Worm (Caenorhabditis elegans) whole organism, L4 larva: Measurements from ENCODE around the gene F44F4.9.
"Not testable (repeated sequence)": the region's sequence is repeated elsewhere in the genome, so short reads cannot be mapped to it uniquely, and the experiment has no call there.

Experiments
- F26F4.8 ChIP-seq: fragments of 200-800 bp; sonication (Bioruptor generic); conservative IDR thresholded peaks from 2 replicates; pipeline ENCODE4 v1.3.6; 2022; ENCODE audit warnings: missing genetic modification characterization, missing compliant biosample characterization
- F37D6.2 ChIP-seq: sonication (generic microtip); optimal IDR thresholded peaks from 2 replicates; lab custom pipeline; 2016; ENCODE audit warnings: mild to moderate bottlenecking, missing genetic modification characterization, missing compliant biosample characterization
- T20F7.1 ChIP-seq: fragments of 200-800 bp; sonication (Bioruptor generic); optimal IDR thresholded peaks from 2 replicates; lab custom pipeline; 2018; ENCODE audit warnings: mild to moderate bottlenecking, missing genetic modification characterization, missing compliant biosample characterization
- ZK337.2 ChIP-seq: fragments of 200-800 bp; sonication (Bioruptor generic); IDR thresholded peaks from 2 replicates; pipeline ENCODE4 v1.3.6; 2022; ENCODE audit warnings: missing genetic modification reagents, missing genetic modification characterization, missing compliant biosample characterization
- aha-1 ChIP-seq: fragments of 150-350 bp; peaks from one replicate; lab custom pipeline; 2014; ENCODE audit warnings: missing biosample characterization, missing genetic modification characterization
- aly-2 ChIP-seq: sonication (generic microtip); optimal IDR thresholded peaks from 2 replicates; lab custom pipeline; 2018; ENCODE audit warnings: missing biosample characterization, missing genetic modification characterization
- ceh-28 ChIP-seq: fragments of 150-350 bp; optimal IDR thresholded peaks from 2 replicates; lab custom pipeline; 2014; ENCODE audit warnings: missing biosample characterization, missing genetic modification reagents, missing genetic modification characterization
- ceh-32 ChIP-seq: sonication (generic microtip); optimal IDR thresholded peaks from 2 replicates; lab custom pipeline; 2016; ENCODE audit warnings: mild to moderate bottlenecking, missing genetic modification characterization, missing compliant biosample characterization; ENCODE audit not compliant: poor library complexity
- ceh-44 ChIP-seq: fragments of 200-800 bp; sonication (Bioruptor generic); IDR thresholded peaks from 2 replicates; pipeline ENCODE4 v1.3.6; 2022; ENCODE audit warnings: missing genetic modification reagents, missing genetic modification characterization, missing compliant biosample characterization
- daf-12 ChIP-seq: fragments of 150-350 bp; optimal IDR thresholded peaks from 2 replicates; lab custom pipeline; 2014; ENCODE audit warnings: missing biosample characterization, missing genetic modification reagents, missing genetic modification characterization
- daf-16 ChIP-seq, 3 experiments: sonication (generic microtip); optimal IDR thresholded peaks; 2 replicates each; lab custom pipeline; 2016 to 2017; ENCODE audit warnings: missing genetic modification characterization in 3 of 3, missing genetic modification reagents in 3 of 3, mild to moderate bottlenecking in 2 of 3, missing compliant biosample characterization in 2 of 3, missing biosample characterization in 1 of 3, moderate library complexity in 1 of 3
- daf-19 ChIP-seq: fragments of 200-800 bp; sonication (Bioruptor generic); conservative IDR thresholded peaks from 2 replicates; pipeline ENCODE4 v1.3.6; 2022; ENCODE audit warnings: missing genetic modification characterization, missing compliant biosample characterization
- daf-8 ChIP-seq: fragments of 200-800 bp; sonication (Bioruptor generic); IDR thresholded peaks from 2 replicates; pipeline ENCODE4 v1.3.6; 2022; ENCODE audit warnings: missing genetic modification characterization, missing compliant biosample characterization
- dve-1 ChIP-seq: sonication (generic microtip); optimal IDR thresholded peaks from 2 replicates; lab custom pipeline; 2017; ENCODE audit warnings: antibody characterized with exemption, mild to moderate bottlenecking, missing genetic modification characterization, missing compliant biosample characterization; ENCODE audit not compliant: insufficient read depth
- fkh-10 ChIP-seq: fragments of 150-350 bp; optimal IDR thresholded peaks from 2 replicates; lab custom pipeline; 2014; ENCODE audit warnings: missing biosample characterization, missing genetic modification reagents, missing genetic modification characterization
- fos-1 ChIP-seq: fragments of 150-350 bp; optimal IDR thresholded peaks from 2 replicates; lab custom pipeline; 2014; ENCODE audit warnings: missing biosample characterization, missing genetic modification characterization
- hlh-11 ChIP-seq: fragments of 200-800 bp; sonication (Bioruptor generic); optimal IDR thresholded peaks from 2 replicates; lab custom pipeline; 2018; ENCODE audit warnings: mild to moderate bottlenecking, missing genetic modification characterization, missing compliant biosample characterization
- lim-7 ChIP-seq: fragments of 200-800 bp; sonication (Bioruptor generic); IDR thresholded peaks from 2 replicates; pipeline ENCODE4 v1.3.6; 2022; ENCODE audit warnings: missing genetic modification characterization, missing compliant biosample characterization
- lin-15B ChIP-seq: fragments of 150-350 bp; sonication (generic microtip); optimal IDR thresholded peaks from 3 replicates; lab custom pipeline; 2014; ENCODE audit warnings: missing biosample characterization, missing genetic modification characterization
- lsy-2 ChIP-seq, 2 experiments: fragments of 150-350 bp in 1 of 2; sonication (generic microtip) in 1 of 2; optimal IDR thresholded peaks; 2 replicates each; lab custom pipeline; 2014 to 2017; ENCODE audit warnings: missing biosample characterization in 2 of 2, missing genetic modification characterization in 2 of 2
- madf-5 ChIP-seq, 2 experiments: fragments of 200-800 bp; sonication (Bioruptor generic); IDR thresholded peaks; 2 replicates each; pipeline ENCODE4 v1.3.6; 2022; ENCODE audit warnings: missing compliant biosample characterization in 2 of 2, missing genetic modification characterization in 2 of 2
- madf-9 ChIP-seq: fragments of 200-800 bp; sonication (Bioruptor generic); conservative IDR thresholded peaks from 2 replicates; pipeline ENCODE4 v1.3.6; 2022; ENCODE audit warnings: missing genetic modification reagents, missing genetic modification characterization, missing compliant biosample characterization
- mes-2 ChIP-seq: sonication (generic microtip); optimal IDR thresholded peaks from 2 replicates; lab custom pipeline; 2016; ENCODE audit warnings: missing genotype, mild to moderate bottlenecking, missing genetic modification characterization, missing compliant biosample characterization; ENCODE audit not compliant: poor library complexity, severe bottlenecking
- nhr-237 ChIP-seq: sonication (generic microtip); optimal IDR thresholded peaks from 2 replicates; lab custom pipeline; 2017; ENCODE audit warnings: missing biosample characterization, missing genetic modification characterization
- nhr-76 ChIP-seq: fragments of 150-350 bp; optimal IDR thresholded peaks from 2 replicates; lab custom pipeline; 2014; ENCODE audit warnings: missing biosample characterization, missing genetic modification characterization
- pha-4 ChIP-seq, 2 experiments: fragments of 150-350 bp in 1 of 2; fragments of 200-800 bp in 1 of 2; sonication (Bioruptor generic) in 1 of 2; IDR thresholded peaks in 1 of 2; optimal IDR thresholded peaks in 1 of 2; 2 replicates each; pipeline versions ENCODE4 v1.3.6 to Lab custom; 2014 to 2022; ENCODE audit warnings: missing genetic modification characterization in 2 of 2, missing genetic modification reagents in 2 of 2, missing biosample characterization in 1 of 2, missing compliant biosample characterization in 1 of 2
- php-3 ChIP-seq: fragments of 200-800 bp; sonication (Bioruptor generic); IDR thresholded peaks from 2 replicates; pipeline ENCODE4 v1.3.6; 2022; ENCODE audit warnings: missing genetic modification reagents, missing genetic modification characterization, missing compliant biosample characterization
- saeg-2 ChIP-seq: fragments of 200-800 bp; sonication (Bioruptor generic); IDR thresholded peaks from 2 replicates; pipeline ENCODE4 v1.3.6; 2022; ENCODE audit warnings: missing genetic modification reagents, missing genetic modification characterization, missing compliant biosample characterization
- set-16 ChIP-seq: fragments of 200-800 bp; sonication (Bioruptor generic); IDR thresholded peaks from 2 replicates; pipeline ENCODE4 v1.3.6; 2022; ENCODE audit warnings: missing genetic modification reagents, missing genetic modification characterization, missing compliant biosample characterization
- skn-1 ChIP-seq: fragments of 150-350 bp; optimal IDR thresholded peaks from 2 replicates; lab custom pipeline; 2014; ENCODE audit warnings: missing biosample characterization, missing genetic modification characterization
- spr-1 ChIP-seq: sonication (generic microtip); optimal IDR thresholded peaks from 2 replicates; lab custom pipeline; 2016; ENCODE audit warnings: mild to moderate bottlenecking, missing genetic modification characterization, missing compliant biosample characterization
- unc-39 ChIP-seq: sonication (generic microtip); optimal IDR thresholded peaks from 2 replicates; lab custom pipeline; 2017; ENCODE audit warnings: missing biosample characterization, missing genetic modification characterization
- zip-2 ChIP-seq: fragments of 150-350 bp; optimal IDR thresholded peaks from 2 replicates; lab custom pipeline; 2014; ENCODE audit warnings: missing biosample characterization, missing genetic modification characterization
- ztf-7 ChIP-seq: fragments of 150-350 bp; optimal IDR thresholded peaks from 2 replicates; lab custom pipeline; 2014; ENCODE audit warnings: missing biosample characterization, missing genetic modification characterization

Gene F44F4.9

ce11 chrII:10904379-10904778 is 11.3 kb downstream of the F44F4.9 start, which contains the start of gene sra-12:
Gene sra-12 (minus strand): TSS chrII:10904479.
- TF ChIP-seq daf-8; fkh-10 (GFP tag; lab: Kevin White, UChicago); fos-1 (tag; lab: Kevin White, UChicago): not testable (repeated sequence)

- TF ChIP-seq lim-7 (GFP tag; lab: Robert Waterston, UW) = no peak
- no peak for TF ChIP-seq ztf-7 (tag; lab: Kevin White, UChicago)
- no peak for TF ChIP-seq skn-1
- TF ChIP-seq F26F4.8 (GFP tag; lab: Robert Waterston, UW) = no peak
- TF ChIP-seq nhr-76 (tag; lab: Kevin White, UChicago) = no peak
- no peak for TF ChIP-seq daf-19 (GFP tag; lab: Robert Waterston, UW)
- TF ChIP-seq pha-4 (GFP tag; IDR thresholded peaks at IDR 0.05; lab: Robert Waterston, UW) = no peak
- TF ChIP-seq pha-4 (tag; optimal IDR thresholded peaks at IDR 0.05; lab: Kevin White, UChicago) = no peak
- TF ChIP-seq daf-12 (tag; lab: Kevin White, UChicago) = no peak
- no peak for TF ChIP-seq aly-2 (tag; lab: Kevin White, UChicago)
- no peak for TF ChIP-seq ceh-44 (GFP tag; lab: Robert Waterston, UW)
- TF ChIP-seq, all 104 proteins: peak for 0
Observed at ce11 chrII:10902104-10902503, 13.5 kb downstream of the F44F4.9 start, which contains the start of gene gly-1. Gene gly-1 (minus strand): TSS chrII:10902204.

- TF ChIP-seq php-3 (GFP tag; lab: Robert Waterston, UW) = no peak
- TF ChIP-seq ceh-28 (tag; lab: Kevin White, UChicago) = no peak
- TF ChIP-seq daf-12 (tag; lab: Kevin White, UChicago) = no peak
- no peak for TF ChIP-seq madf-9 (GFP tag; lab: Robert Waterston, UW)
- TF ChIP-seq lsy-2 (tag; optimal IDR thresholded peaks at IDR 0.05; lab: Kevin White, UChicago) = no peak
- TF ChIP-seq aha-1 = no peak
- TF ChIP-seq lin-15B (tag; lab: Kevin White, UChicago) = no peak
- no peak for TF ChIP-seq nhr-237 (tag; lab: Kevin White, UChicago)
- TF ChIP-seq F37D6.2 (tag; lab: Kevin White, UChicago) = no peak
Observed at ce11 chrII:10898998-10899397, 16.6 kb downstream of the F44F4.9 start.

ce11 chrII:10895959-10896358 is 19.7 kb downstream of the F44F4.9 start:
- no peak for TF ChIP-seq daf-16 (GFP tag; optimal IDR thresholded peaks at IDR 0.05; lab: Kevin White, UChicago)
- no peak for TF ChIP-seq daf-16 (tag; optimal IDR thresholded peaks at IDR 0.05; lab: Kevin White, UChicago)
- TF ChIP-seq madf-5 (GFP tag; IDR thresholded peaks at IDR 0.05; lab: Robert Waterston, UW) = no peak
- TF ChIP-seq aha-1 = no peak
- no peak for TF ChIP-seq saeg-2 (GFP tag; lab: Robert Waterston, UW)
- TF ChIP-seq ceh-32 = no peak
- no peak for TF ChIP-seq mes-2 (tag; lab: Kevin White, UChicago)
- TF ChIP-seq set-16 (GFP tag; lab: Robert Waterston, UW) = no peak
- no peak for TF ChIP-seq ZK337.2 (GFP tag; lab: Robert Waterston, UW)
- no peak for TF ChIP-seq spr-1 (tag; lab: Kevin White, UChicago)
- TF ChIP-seq zip-2 (tag; lab: Kevin White, UChicago) = no peak
- TF ChIP-seq ceh-28 (tag; lab: Kevin White, UChicago) = no peak
- TF ChIP-seq unc-39 (tag; lab: Kevin White, UChicago) = no peak
- TF ChIP-seq pha-4 (GFP tag; IDR thresholded peaks at IDR 0.05; lab: Robert Waterston, UW) = no peak
- TF ChIP-seq pha-4 (tag; optimal IDR thresholded peaks at IDR 0.05; lab: Kevin White, UChicago) = no peak
- TF ChIP-seq T20F7.1 (GFP tag; lab: Kevin White, UChicago) = no peak

ce11 chrII:10894996-10895395 is 20.6 kb downstream of the F44F4.9 start, which contains the start of gene sra-10:
Gene sra-10 (minus strand): TSS chrII:10895096.
- TF ChIP-seq hlh-11 (tag; lab: Kevin White, UChicago) (no peak), dve-1 (tag; lab: Kevin White, UChicago) (no peak), pha-4 (GFP tag; IDR thresholded peaks at IDR 0.05; lab: Robert Waterston, UW) (no peak), pha-4 (tag; optimal IDR thresholded peaks at IDR 0.05; lab: Kevin White, UChicago) (no peak)
- TF ChIP-seq, all 104 proteins: peak for 0
